Fruit fly (Drosophila melanogaster) whole organism, prepupa: ENCODE measurements around the gene CG42676.

Experiments used
- Blimp-1 ChIP-seq: fragments of 200-800 bp; sonication (Bioruptor generic); optimal IDR thresholded peaks from 3 replicates; lab custom pipeline; 2017; ENCODE audit warnings: missing biosample characterization, missing genetic modification characterization, mild to moderate bottlenecking, moderate library complexity, missing genetic modification reagents
- CG10669 ChIP-seq: fragments of 200-800 bp; sonication (Bioruptor generic); optimal IDR thresholded peaks from 3 replicates; lab custom pipeline; 2018; ENCODE audit warnings: missing biosample characterization, mild to moderate bottlenecking, missing genetic modification characterization, moderate library complexity
- CG11294 ChIP-seq: fragments of 200-800 bp; sonication (Bioruptor generic); IDR thresholded peaks from 2 replicates; pipeline ENCODE4 v1.3.6; 2022; ENCODE audit warnings: missing biosample characterization, missing genetic modification characterization
- CG11762 ChIP-seq: fragments of 200-800 bp; sonication (Bioruptor generic); optimal IDR thresholded peaks from 3 replicates; lab custom pipeline; 2016; ENCODE audit warnings: missing biosample characterization, missing genetic modification characterization; ENCODE audit not compliant: insufficient read depth
- CG11902 ChIP-seq: fragments of 200-800 bp; sonication (Bioruptor generic); optimal IDR thresholded peaks from 3 replicates; lab custom pipeline; 2016; ENCODE audit warnings: missing biosample characterization, missing genetic modification characterization
- CG15336 ChIP-seq: fragments of 200-800 bp; sonication (Bioruptor generic); IDR thresholded peaks from 2 replicates; pipeline ENCODE4 v1.3.6; 2022; ENCODE audit warnings: missing biosample characterization, missing genetic modification characterization
- CG1621 ChIP-seq: fragments of 200-800 bp; sonication (Bioruptor generic); optimal IDR thresholded peaks from 3 replicates; lab custom pipeline; 2018; ENCODE audit warnings: missing biosample characterization, mild to moderate bottlenecking, missing genetic modification characterization
- CG16779 ChIP-seq: fragments of 200-800 bp; sonication (Bioruptor generic); optimal IDR thresholded peaks from 3 replicates; lab custom pipeline; 2017; ENCODE audit warnings: missing biosample characterization, mild to moderate bottlenecking, missing genetic modification characterization
- CG3032 ChIP-seq: fragments of 200-800 bp; optimal IDR thresholded peaks from 2 replicates; lab custom pipeline; 2019; ENCODE audit warnings: missing biosample characterization, mild to moderate bottlenecking, missing genetic modification characterization, moderate library complexity
- CG31627 ChIP-seq: fragments of 200-800 bp; sonication (Bioruptor generic); optimal IDR thresholded peaks from 3 replicates; lab custom pipeline; 2016; ENCODE audit warnings: missing biosample characterization, missing genetic modification characterization
- CG32006 ChIP-seq: fragments of 200-800 bp; sonication (Bioruptor generic); optimal IDR thresholded peaks from 3 replicates; lab custom pipeline; 2017; ENCODE audit warnings: missing biosample characterization, mild to moderate bottlenecking, missing genetic modification characterization
- CG34406 ChIP-seq: fragments of 200-800 bp; sonication (Bioruptor generic); optimal IDR thresholded peaks from 3 replicates; lab custom pipeline; 2016; ENCODE audit warnings: missing biosample characterization, missing genetic modification characterization
- CG3919 ChIP-seq: fragments of 200-800 bp; sonication (Bioruptor generic); optimal IDR thresholded peaks from 3 replicates; lab custom pipeline; 2016; ENCODE audit warnings: missing biosample characterization, missing genetic modification characterization
- CG6163 ChIP-seq: fragments of 200-800 bp; sonication (Bioruptor generic); IDR thresholded peaks from 3 replicates; pipeline ENCODE4 v1.3.6; 2022; ENCODE audit warnings: missing biosample characterization, missing genetic modification characterization
- CG6792 ChIP-seq: fragments of 200-800 bp; sonication (Bioruptor generic); optimal IDR thresholded peaks from 3 replicates; lab custom pipeline; 2016; ENCODE audit warnings: missing biosample characterization, missing genetic modification characterization
- CG7368 ChIP-seq: fragments of 200-800 bp; sonication (Bioruptor generic); optimal IDR thresholded peaks from 3 replicates; lab custom pipeline; 2016; ENCODE audit warnings: missing biosample characterization, missing genetic modification characterization
- CG8319 ChIP-seq: fragments of 200-800 bp; sonication (Bioruptor generic); optimal IDR thresholded peaks from 3 replicates; lab custom pipeline; 2016; ENCODE audit warnings: missing biosample characterization, missing genetic modification characterization
- CG8632 ChIP-seq: fragments of 200-800 bp; sonication (Bioruptor generic); optimal IDR thresholded peaks from 3 replicates; lab custom pipeline; 2016; ENCODE audit warnings: missing biosample characterization, missing genetic modification characterization
- Eip75B ChIP-seq: fragments of 200-800 bp; sonication (Bioruptor generic); optimal IDR thresholded peaks from 3 replicates; lab custom pipeline; 2016; ENCODE audit warnings: missing biosample characterization, missing genetic modification characterization
- Eip93F ChIP-seq: fragments of 200-800 bp; sonication (Bioruptor generic); optimal IDR thresholded peaks from 2 replicates; lab custom pipeline; 2016; ENCODE audit warnings: missing biosample characterization, mild to moderate bottlenecking, missing genetic modification characterization
- Ets21C ChIP-seq: fragments of 200-800 bp; sonication (Bioruptor generic); optimal IDR thresholded peaks from 3 replicates; lab custom pipeline; 2016; ENCODE audit warnings: missing biosample characterization, missing genetic modification characterization
- Ets96B ChIP-seq: fragments of 200-800 bp; optimal IDR thresholded peaks from 2 replicates; lab custom pipeline; 2019; ENCODE audit warnings: missing biosample characterization, mild to moderate bottlenecking, missing genetic modification characterization, moderate library complexity
- Gug ChIP-seq: fragments of 200-800 bp; sonication (Bioruptor generic); IDR thresholded peaks from 2 replicates; pipeline ENCODE4 v1.3.6; 2022; ENCODE audit warnings: missing biosample characterization, missing genetic modification characterization
- Hr38 ChIP-seq: sonication (Bioruptor generic); optimal IDR thresholded peaks from 2 replicates; lab custom pipeline; 2016; ENCODE audit warnings: missing biosample characterization, missing genetic modification characterization
- Hr4 ChIP-seq: fragments of 200-800 bp; sonication (Bioruptor generic); optimal IDR thresholded peaks from 3 replicates; lab custom pipeline; 2016; ENCODE audit warnings: missing biosample characterization, missing genetic modification characterization
- Smox ChIP-seq: fragments of 200-800 bp; sonication (Bioruptor generic); optimal IDR thresholded peaks from 3 replicates; lab custom pipeline; 2016; ENCODE audit warnings: missing biosample characterization, missing genetic modification characterization
- Sox14 ChIP-seq: fragments of 200-800 bp; sonication (Bioruptor generic); optimal IDR thresholded peaks from 3 replicates; lab custom pipeline; 2016; ENCODE audit warnings: missing biosample characterization, missing genetic modification characterization
- Sox15 ChIP-seq: fragments of 200-800 bp; sonication (Bioruptor generic); optimal IDR thresholded peaks from 3 replicates; lab custom pipeline; 2016; ENCODE audit warnings: missing biosample characterization, missing genetic modification characterization
- dac ChIP-seq: fragments of 200-800 bp; sonication (Bioruptor generic); optimal IDR thresholded peaks from 2 replicates; lab custom pipeline; 2017; ENCODE audit warnings: missing biosample characterization, mild to moderate bottlenecking, missing genetic modification characterization
- dsx ChIP-seq: fragments of 200-800 bp; optimal IDR thresholded peaks from 3 replicates; lab custom pipeline; 2019; ENCODE audit warnings: missing biosample characterization, mild to moderate bottlenecking, missing genetic modification characterization, moderate library complexity; ENCODE audit not compliant: poor library complexity, severe bottlenecking
- eg ChIP-seq: fragments of 200-800 bp; sonication (Bioruptor generic); IDR thresholded peaks from 3 replicates; pipeline ENCODE4 v1.3.6; 2022; ENCODE audit warnings: missing biosample characterization, missing genetic modification characterization
- esn ChIP-seq: fragments of 200-800 bp; sonication (Bioruptor generic); optimal IDR thresholded peaks from 2 replicates; lab custom pipeline; 2016; ENCODE audit warnings: missing biosample characterization, mild to moderate bottlenecking, missing genetic modification characterization, moderate library complexity
- fd59A ChIP-seq: fragments of 200-800 bp; sonication (Bioruptor generic); optimal IDR thresholded peaks from 2 replicates; lab custom pipeline; 2017; ENCODE audit warnings: missing biosample characterization, mild to moderate bottlenecking, missing genetic modification characterization, missing genetic modification reagents
- fkh ChIP-seq: fragments of 200-800 bp; sonication (Bioruptor generic); optimal IDR thresholded peaks from 3 replicates; lab custom pipeline; 2017; ENCODE audit warnings: missing biosample characterization, mild to moderate bottlenecking, missing genetic modification characterization, moderate library complexity
- lz ChIP-seq: fragments of 200-800 bp; sonication (Bioruptor generic); optimal IDR thresholded peaks from 3 replicates; lab custom pipeline; 2016; ENCODE audit warnings: missing biosample characterization, missing genetic modification characterization
- net ChIP-seq: fragments of 200-800 bp; sonication (Bioruptor generic); optimal IDR thresholded peaks from 3 replicates; lab custom pipeline; 2016; ENCODE audit warnings: missing biosample characterization, missing genetic modification characterization
- pdm3 ChIP-seq: fragments of 200-800 bp; sonication (Bioruptor generic); optimal IDR thresholded peaks from 3 replicates; lab custom pipeline; 2016; ENCODE audit warnings: missing biosample characterization, missing genetic modification characterization
- salr ChIP-seq, 2 experiments: fragments of 200-800 bp; sonication (Bioruptor generic); optimal IDR thresholded peaks; 3 replicates each; lab custom pipeline; 2016 to 2018; ENCODE audit warnings: missing biosample characterization in 2 of 2, missing genetic modification characterization in 2 of 2, mild to moderate bottlenecking in 1 of 2
- spab ChIP-seq: fragments of 200-800 bp; sonication (Bioruptor generic); optimal IDR thresholded peaks from 2 replicates; lab custom pipeline; 2017; ENCODE audit warnings: missing biosample characterization, mild to moderate bottlenecking, missing genetic modification characterization, missing genetic modification reagents
- ss ChIP-seq, 2 experiments: fragments of 200-800 bp; sonication (Bioruptor generic); optimal IDR thresholded peaks; 2 replicates in 1 of 2; 3 replicates in 1 of 2; lab custom pipeline; 2017 to 2018; ENCODE audit warnings: mild to moderate bottlenecking in 2 of 2, missing biosample characterization in 2 of 2, missing genetic modification characterization in 2 of 2, moderate library complexity in 1 of 2
- svp ChIP-seq: fragments of 200-800 bp; sonication (Bioruptor generic); peaks from one replicate; lab custom pipeline; 2016; ENCODE audit warnings: missing biosample characterization, missing genetic modification characterization
- topi ChIP-seq: fragments of 200-800 bp; sonication (Bioruptor generic); optimal IDR thresholded peaks from 3 replicates; lab custom pipeline; 2016; ENCODE audit warnings: missing biosample characterization, missing genetic modification characterization
- vri ChIP-seq: fragments of 200-800 bp; sonication (Bioruptor generic); optimal IDR thresholded peaks from 3 replicates; lab custom pipeline; 2016; ENCODE audit warnings: missing biosample characterization, mild to moderate bottlenecking, missing genetic modification characterization

The CG42676 gene

DNA sequence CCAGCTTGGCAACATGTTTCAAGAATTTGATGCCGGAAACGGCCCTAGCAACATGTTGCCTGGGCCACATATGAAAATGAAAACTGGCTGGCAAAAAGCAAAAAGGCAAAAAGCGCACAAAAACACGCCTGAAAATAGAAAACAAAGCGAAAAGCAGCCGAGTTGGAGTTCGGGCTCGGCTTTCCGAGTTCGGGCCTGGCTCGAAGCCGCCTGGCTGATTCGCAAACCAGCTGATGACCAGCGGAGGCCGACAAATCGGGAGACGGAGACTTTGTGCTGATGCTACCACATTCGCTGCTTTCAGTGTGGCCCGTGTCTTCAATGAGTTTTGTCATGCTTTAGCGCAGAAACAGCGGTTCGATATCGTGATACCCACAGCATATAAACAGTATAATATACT is 7.4 kb downstream of the CG42676 start, which contains the start of gene GV1 (continued):
- TF ChIP-seq dac (GFP tag; lab: Kevin White, UChicago) = no peak
- TF ChIP-seq CG7368 (GFP tag; lab: Kevin White, UChicago) = no peak
- TF ChIP-seq lz (GFP tag; lab: Kevin White, UChicago) = no peak
- no peak for TF ChIP-seq Sox15 (GFP tag; lab: Kevin White, UChicago)
- peak; percentile 28 for TF ChIP-seq CG8632 (GFP tag; lab: Kevin White, UChicago)
- TF ChIP-seq fd59A (GFP tag; lab: Kevin White, UChicago) = peak; percentile 53
- TF ChIP-seq Ets21C (GFP tag; lab: Kevin White, UChicago) = no peak
- peak; percentile 81 for TF ChIP-seq CG10669 (GFP tag; lab: Kevin White, UChicago)
- no peak for TF ChIP-seq Hr38 (GFP tag; lab: Kevin White, UChicago)
- no peak for TF ChIP-seq CG31627 (GFP tag; lab: Kevin White, UChicago)
- peak; percentile 83 for TF ChIP-seq Ets96B (tag; lab: Kevin White, UChicago)
- TF ChIP-seq vri = peak; percentile 42
- peak; percentile 36 for TF ChIP-seq CG34406
- peak; percentile 47 for TF ChIP-seq CG32006
- TF ChIP-seq net (GFP tag; lab: Kevin White, UChicago) = peak; percentile 76
- peak; percentile 89 for TF ChIP-seq eg (GFP tag; lab: Robert Waterston, UW)
- peak; percentile 59 for TF ChIP-seq CG3032 (tag; lab: Kevin White, UChicago)
- 0 out of 2 replicates have a peak, but pooled peaks have one; percentile 20 for TF ChIP-seq Gug (GFP tag; lab: Robert Waterston, UW)
- peak; percentile 39; the same call in 1 of the 2 replicates for TF ChIP-seq CG11294 (GFP tag; lab: Robert Waterston, UW)
- TF ChIP-seq Sox14 (GFP tag; lab: Kevin White, UChicago) = peak; percentile 0
- peak; percentile 96 to 97 for TF ChIP-seq ss (GFP tag; optimal IDR thresholded peaks at IDR 0.05; lab: Kevin White, UChicago)
- TF ChIP-seq CG6163 (GFP tag; lab: Robert Waterston, UW) = peak; percentile 90
- TF ChIP-seq CG16779 (tag; lab: Kevin White, UChicago) = peak; percentile 90
- TF ChIP-seq salr (GFP tag; optimal IDR thresholded peaks at IDR 0.05; lab: Kevin White, UChicago) = peak in 1 of 2 experiments; percentile 52
- no peak for TF ChIP-seq fkh (GFP tag; lab: Kevin White, UChicago)
- TF ChIP-seq Hr4 (GFP tag; lab: Kevin White, UChicago) = peak; percentile 18

DNA sequence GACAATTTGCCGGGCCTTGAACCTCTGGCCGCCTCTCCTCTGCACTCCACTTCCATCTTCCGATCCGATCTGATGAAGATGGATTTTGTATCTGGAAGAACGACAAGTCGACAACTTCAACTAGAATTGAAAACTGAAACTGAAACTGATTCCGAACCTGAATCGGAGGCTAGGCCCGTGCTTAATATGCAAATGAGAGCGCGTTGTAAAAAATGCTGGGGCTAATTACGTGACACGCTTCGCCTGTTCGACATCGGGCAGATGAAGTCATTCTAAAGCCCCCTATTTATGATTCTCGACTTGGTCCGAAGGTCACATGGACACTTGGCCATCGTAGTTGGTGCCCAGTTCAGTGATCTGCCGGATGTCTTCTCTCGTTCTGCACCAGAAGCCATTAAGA is 13.7 kb downstream of the CG42676 start:
- TF ChIP-seq fd59A (GFP tag; lab: Kevin White, UChicago) = no peak
- no peak for TF ChIP-seq Sox14 (GFP tag; lab: Kevin White, UChicago)
- no peak for TF ChIP-seq CG1621 (tag; lab: Kevin White, UChicago)
- no peak for TF ChIP-seq Hr38 (GFP tag; lab: Kevin White, UChicago)
- no peak for TF ChIP-seq CG11902
- no peak for TF ChIP-seq Smox (GFP tag; lab: Kevin White, UChicago)

DNA sequence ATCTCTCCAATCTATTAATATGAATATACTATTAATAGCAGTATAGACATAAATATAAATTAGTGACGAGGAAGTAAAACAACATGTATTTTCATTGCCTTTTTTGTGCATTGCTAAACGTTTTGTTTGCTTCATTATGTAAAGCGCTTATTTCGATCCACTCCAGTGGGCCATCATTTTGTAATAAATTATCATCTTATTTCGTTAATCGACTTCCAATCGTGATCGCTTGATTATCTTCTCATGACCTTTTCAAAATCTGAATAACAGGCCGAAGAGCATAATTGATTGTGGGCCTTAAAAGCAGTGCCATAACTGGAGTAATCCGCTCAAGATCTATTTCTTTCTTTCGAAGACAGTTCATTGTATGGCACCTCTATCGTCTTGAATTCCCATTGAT is 14.5 kb downstream of the CG42676 start:
- no peak for TF ChIP-seq CG11762
- TF ChIP-seq esn (GFP tag; lab: Kevin White, UChicago) = no peak
- no peak for TF ChIP-seq topi (GFP tag; lab: Kevin White, UChicago)
- no peak for TF ChIP-seq Eip75B
- no peak for TF ChIP-seq CG3919 (GFP tag; lab: Kevin White, UChicago)
- no peak for TF ChIP-seq CG8632 (GFP tag; lab: Kevin White, UChicago)
- TF ChIP-seq fkh (GFP tag; lab: Kevin White, UChicago) = no peak
- TF ChIP-seq CG6792 (GFP tag; lab: Kevin White, UChicago) = no peak

DNA sequence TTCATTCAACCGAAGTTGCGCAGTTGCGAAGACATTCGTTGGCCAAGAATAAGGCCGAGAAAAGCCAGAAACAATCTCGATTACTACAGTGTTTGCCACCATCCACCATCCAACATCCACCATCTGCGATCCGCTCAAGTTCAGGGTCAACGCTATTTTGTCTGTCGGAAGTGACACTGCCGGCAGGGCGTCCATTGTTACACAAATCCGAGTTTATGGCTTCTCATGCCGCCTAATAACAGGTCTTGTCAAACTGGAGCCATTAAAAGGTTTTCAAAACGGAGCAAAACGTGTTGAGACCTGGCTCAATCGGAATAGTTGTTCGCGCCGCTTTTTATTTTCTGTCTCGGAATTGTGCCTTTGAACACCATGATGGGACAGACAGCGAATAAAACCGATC is 15.9 kb downstream of the CG42676 start:
- peak; percentile 11 for TF ChIP-seq svp (GFP tag; lab: Kevin White, UChicago)
- no peak for TF ChIP-seq vri
- no peak for TF ChIP-seq CG11902
- no peak for TF ChIP-seq Eip93F (GFP tag; lab: Kevin White, UChicago)
- peak; percentile 1 for TF ChIP-seq CG1621 (tag; lab: Kevin White, UChicago)
- TF ChIP-seq CG3919 (GFP tag; lab: Kevin White, UChicago) = no peak
- no peak for TF ChIP-seq pdm3 (GFP tag; lab: Kevin White, UChicago)
- no peak for TF ChIP-seq Blimp-1
- TF ChIP-seq CG6163 (GFP tag; lab: Robert Waterston, UW) = no peak
- no peak for TF ChIP-seq CG31627 (GFP tag; lab: Kevin White, UChicago)
- TF ChIP-seq CG8632 (GFP tag; lab: Kevin White, UChicago) = no peak
- no peak for TF ChIP-seq CG3032 (tag; lab: Kevin White, UChicago)
- no peak for TF ChIP-seq CG10669 (GFP tag; lab: Kevin White, UChicago)
- TF ChIP-seq eg (GFP tag; lab: Robert Waterston, UW) = no peak
- TF ChIP-seq dsx (GFP tag; lab: Kevin White, UChicago) = peak; percentile 59
- TF ChIP-seq CG6792 (GFP tag; lab: Kevin White, UChicago) = no peak
- no peak for TF ChIP-seq net (GFP tag; lab: Kevin White, UChicago)
- no peak for TF ChIP-seq CG8319 (GFP tag; lab: Kevin White, UChicago)
- no peak for TF ChIP-seq CG16779 (tag; lab: Kevin White, UChicago)
- TF ChIP-seq CG15336 = no peak
- TF ChIP-seq CG11762 = no peak
- TF ChIP-seq spab (GFP tag; lab: Kevin White, UChicago) = no peak
